Fruit fly (Drosophila melanogaster): ENCODE results near the gene Uch-L5.

Gene Uch-L5

DNA sequence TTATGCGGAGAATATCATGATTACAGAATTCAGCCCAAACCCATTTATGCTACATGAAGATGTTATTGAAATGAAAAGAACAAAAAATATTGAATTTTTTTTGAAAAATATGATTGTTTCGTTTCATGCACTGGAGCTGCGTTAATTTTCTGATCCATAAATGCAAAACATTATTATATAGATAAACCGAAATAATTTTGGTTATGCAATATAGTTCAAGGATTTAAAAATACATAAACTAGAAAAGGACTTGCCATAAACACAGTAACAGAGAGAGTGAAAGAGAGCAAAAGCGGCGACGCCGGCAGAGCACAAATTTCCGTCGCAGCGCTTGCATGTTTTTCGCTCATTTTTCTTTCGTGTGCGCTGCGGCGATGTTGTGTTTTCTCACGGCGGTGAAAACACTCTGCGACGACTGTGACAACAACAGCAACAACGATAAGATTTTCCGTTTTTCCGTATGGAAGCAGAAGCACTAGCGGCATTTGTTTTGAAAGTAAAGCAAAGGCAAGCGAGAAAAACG is 14.5 kb downstream of the Uch-L5 start (continued):
- TF ChIP-seq Lpt (GFP tag; optimal IDR thresholded peaks at IDR 0.05) (no peak), BtbVII (GFP tag; optimal IDR thresholded peaks at IDR 0.05) (peak; percentile 90), ftz-f1 (GFP tag; optimal IDR thresholded peaks at IDR 0.05) (no peak), run (tag; optimal IDR thresholded peaks at IDR 0.05) (peak; percentile 89), Hr78 (GFP tag; optimal IDR thresholded peaks at IDR 0.05) (peak in 1 of 2 experiments; percentile 71), HmgD (GFP tag; optimal IDR thresholded peaks at IDR 0.05) (no peak), Sry-β (GFP tag; optimal IDR thresholded peaks at IDR 0.05) (peak; percentile 54), CG17612 (GFP tag; IDR thresholded peaks at IDR 0.05) (no peak), jing (GFP tag; optimal IDR thresholded peaks at IDR 0.05) (peak; percentile 24), nmo (GFP tag; optimal IDR thresholded peaks at IDR 0.05) (peak; percentile 92), dmrt99B (tag; optimal IDR thresholded peaks at IDR 0.05) (peak; percentile 94), trh (GFP tag; optimal IDR thresholded peaks at IDR 0.05) (peak; percentile 58), dan (GFP tag; IDR thresholded peaks at IDR 0.05) (no peak), Vsx1 (GFP tag; optimal IDR thresholded peaks at IDR 0.05) (peak; percentile 91), ind (GFP tag; optimal IDR thresholded peaks at IDR 0.05) (peak; percentile 65), gsb-n (tag; optimal IDR thresholded peaks at IDR 0.05) (peak; percentile 91), Ssrp (tag; optimal IDR thresholded peaks at IDR 0.05) (peak; percentile 91), Scr (GFP tag; IDR thresholded peaks at IDR 0.05; ENCODE audit: partially characterized antibody) (peak; percentile 14), sug (tag; optimal IDR thresholded peaks at IDR 0.05) (peak; percentile 74), CG1602 (GFP tag; optimal IDR thresholded peaks at IDR 0.05) (peak; percentile 75), schlank (tag; optimal IDR thresholded peaks at IDR 0.05) (peak; percentile 72), Fer2 (tag; optimal IDR thresholded peaks at IDR 0.05) (peak; percentile 78), Hand (GFP tag; optimal IDR thresholded peaks at IDR 0.05) (peak; percentile 85), luna (GFP tag; optimal IDR thresholded peaks at IDR 0.05) (peak; percentile 36), dysf (GFP tag; IDR thresholded peaks at IDR 0.05) (peak; percentile 82), CG4328 (GFP tag; optimal IDR thresholded peaks at IDR 0.05) (peak; percentile 88), exex (tag; optimal IDR thresholded peaks at IDR 0.05) (peak; percentile 67), bsh (GFP tag; optimal IDR thresholded peaks at IDR 0.05) (peak; percentile 84 to 92), B-H2 (GFP tag; optimal IDR thresholded peaks at IDR 0.05) (peak; percentile 57), row (GFP tag; IDR thresholded peaks at IDR 0.05) (peak; percentile 96), crp (GFP tag; optimal IDR thresholded peaks at IDR 0.05) (peak in 1 of 2 experiments; percentile 21), CG14860 (GFP tag; IDR thresholded peaks at IDR 0.05; ENCODE audit: partially characterized antibody) (no peak), shn (GFP tag; optimal IDR thresholded peaks at IDR 0.05) (peak; percentile 69), CG11085 (GFP tag; IDR thresholded peaks at IDR 0.05) (peak; percentile 45; the same call in 1 of the 2 replicates), CG6175 (GFP tag; IDR thresholded peaks at IDR 0.05) (no peak), sim (GFP tag; IDR thresholded peaks at IDR 0.05) (0 out of 2 replicates have a peak, but pooled peaks have one; percentile 34), CG10431 (GFP tag; optimal IDR thresholded peaks at IDR 0.05) (peak; percentile 79), bowl (GFP tag; IDR thresholded peaks at IDR 0.05) (no peak), sd (tag; optimal IDR thresholded peaks at IDR 0.05) (no peak), phol (tag; optimal IDR thresholded peaks at IDR 0.05) (peak; percentile 98), scrt (GFP tag; optimal IDR thresholded peaks at IDR 0.05) (peak; percentile 90), CG16863 (GFP tag; optimal IDR thresholded peaks at IDR 0.05) (peak; percentile 71), CG11247 (GFP tag; IDR thresholded peaks at IDR 0.05) (no peak), Doc3 (GFP tag; IDR thresholded peaks at IDR 0.05; ENCODE audit: partially characterized antibody) (no peak; the same call in 2 of the 3 replicates), CG43689 (GFP tag; IDR thresholded peaks at IDR 0.05) (no peak), CG7372 (GFP tag; IDR thresholded peaks at IDR 0.05) (peak; percentile 71; the same call in 1 of the 2 replicates), CG3838 (GFP tag; optimal IDR thresholded peaks at IDR 0.05) (peak; percentile 24), CG14014 (GFP tag; IDR thresholded peaks at IDR 0.05) (peak; percentile 78), chm (GFP tag; IDR thresholded peaks at IDR 0.05) (peak; percentile 60), tin (GFP tag; optimal IDR thresholded peaks at IDR 0.05) (peak; percentile 86)
